Worm (Caenorhabditis elegans) whole organism, L1 larva: ENCODE data around the gene srh-265.

Experiments
- C16A3.4 ChIP-seq: fragments of 150-350 bp; optimal IDR thresholded peaks from 2 replicates; lab custom pipeline; 2014; ENCODE audit warnings: missing biosample characterization, missing genetic modification characterization
- ceh-82 ChIP-seq, 3 experiments: fragments of 150-350 bp in 1 of 3; sonication (generic microtip) in 2 of 3; optimal IDR thresholded peaks; 2 replicates each; lab custom pipeline; 2014 to 2017; ENCODE audit warnings: missing biosample characterization in 3 of 3, missing genetic modification characterization in 3 of 3
- fkh-10 ChIP-seq: sonication (generic microtip); optimal IDR thresholded peaks from 2 replicates; lab custom pipeline; 2017; ENCODE audit warnings: missing biosample characterization, missing genetic modification reagents, missing genetic modification characterization
- grh-1 ChIP-seq: fragments of 200-800 bp; sonication (Bioruptor generic); IDR thresholded peaks from 2 replicates; pipeline ENCODE4 v1.3.6; 2022; ENCODE audit warnings: missing genetic modification reagents, missing genetic modification characterization, missing compliant biosample characterization
- irx-1 ChIP-seq: sonication (generic microtip); optimal IDR thresholded peaks from 2 replicates; lab custom pipeline; 2016; ENCODE audit warnings: missing genetic modification characterization, missing compliant biosample characterization
- lin-14 ChIP-seq: fragments of 200-800 bp; sonication (Bioruptor generic); optimal IDR thresholded peaks from 2 replicates; lab custom pipeline; 2018; ENCODE audit warnings: mild to moderate bottlenecking, missing genetic modification characterization, moderate library complexity, missing compliant biosample characterization
- mep-1 ChIP-seq: fragments of 150-350 bp; optimal IDR thresholded peaks from 2 replicates; lab custom pipeline; 2014; ENCODE audit warnings: missing biosample characterization, missing genetic modification characterization
- nhr-11 ChIP-seq: fragments of 150-350 bp; optimal IDR thresholded peaks from 2 replicates; lab custom pipeline; 2014; ENCODE audit warnings: missing biosample characterization, missing genetic modification characterization
- nhr-237 ChIP-seq: fragments of 150-350 bp; optimal IDR thresholded peaks from 2 replicates; lab custom pipeline; 2014; ENCODE audit warnings: missing biosample characterization, missing genetic modification characterization
- snpc-4 ChIP-seq: fragments of 150-350 bp; optimal IDR thresholded peaks from 2 replicates; lab custom pipeline; 2014; ENCODE audit warnings: missing biosample characterization, missing genetic modification characterization
- sox-4 ChIP-seq: sonication (generic microtip); optimal IDR thresholded peaks from 2 replicates; lab custom pipeline; 2016; ENCODE audit warnings: missing genetic modification characterization, missing compliant biosample characterization

- no peak for TF ChIP-seq lin-14 (GFP tag; lab: Kevin White, UChicago)
- TF ChIP-seq snpc-4 (tag; lab: Kevin White, UChicago) = no peak
- TF ChIP-seq ceh-82 (tag; optimal IDR thresholded peaks at IDR 0.05; lab: Kevin White, UChicago) = no peak
- no peak for TF ChIP-seq C16A3.4 (tag; lab: Kevin White, UChicago)
- TF ChIP-seq mep-1 = no peak
- no peak for TF ChIP-seq fkh-10
- no peak for TF ChIP-seq nhr-237 (tag; lab: Kevin White, UChicago)
- TF ChIP-seq sox-4 (tag; lab: Kevin White, UChicago) = no peak
- TF ChIP-seq grh-1 (GFP tag; lab: Robert Waterston, UW) = no peak
- no peak for TF ChIP-seq irx-1 (tag; lab: Kevin White, UChicago)
- TF ChIP-seq nhr-11 (tag; lab: Kevin White, UChicago) = no peak
Measured at ce11 chrV:15392064-15392463, 24.0 kb upstream of the srh-265 start.
